Fruit fly (Drosophila melanogaster): Measurements from ENCODE around the gene snz.

- TF ChIP-seq acj6 (GFP tag; optimal IDR thresholded peaks at IDR 0.05) (no peak), Eip78C (GFP tag) (no peak), CG8632 (GFP tag; optimal IDR thresholded peaks at IDR 0.05) (no peak), ss (GFP tag; optimal IDR thresholded peaks at IDR 0.05) (no peak), Sox14 (GFP tag; optimal IDR thresholded peaks at IDR 0.05) (no peak)
Measured at dm6 chrX:7881579-7881978, 30.3 kb upstream of the snz start, which contains the start of gene Ir7e.

Data from whole organism, prepupa.